Worm (Caenorhabditis elegans) whole organism, midembryonic: ENCODE data around the gene ZC477.2.

Experiments
- T22C8.4 ChIP-seq: fragments of 200-800 bp; sonication (Bioruptor generic); IDR thresholded peaks from 2 replicates; pipeline ENCODE4 v1.3.6; 2022; ENCODE audit warnings: missing genetic modification characterization, missing compliant biosample characterization
- cog-1 ChIP-seq: sonication (generic microtip); optimal IDR thresholded peaks from 2 replicates; lab custom pipeline; 2016; ENCODE audit warnings: missing genetic modification characterization, missing compliant biosample characterization
- flt-1 ChIP-seq: fragments of 200-800 bp; sonication (Bioruptor generic); IDR thresholded peaks from 2 replicates; pipeline ENCODE4 v1.3.6; 2022; ENCODE audit warnings: missing genetic modification characterization, missing compliant biosample characterization
- klf-2 ChIP-seq: fragments of 200-800 bp; sonication (Bioruptor generic); conservative IDR thresholded peaks from 2 replicates; pipeline ENCODE4 v1.3.6; 2022; ENCODE audit warnings: missing genetic modification reagents, missing genetic modification characterization, missing compliant biosample characterization
- med-1 ChIP-seq: sonication (generic microtip); optimal IDR thresholded peaks from 2 replicates; lab custom pipeline; 2017; ENCODE audit warnings: missing genetic modification characterization, mild to moderate bottlenecking, missing compliant biosample characterization, antibody characterized with exemption, missing genetic modification reagents; ENCODE audit not compliant: insufficient read depth
- ref-1 ChIP-seq: fragments of 200-800 bp; sonication (Bioruptor generic); conservative IDR thresholded peaks from 2 replicates; pipeline ENCODE4 v1.3.6; 2022; ENCODE audit warnings: missing genetic modification reagents, missing genetic modification characterization, missing compliant biosample characterization
- tab-1 ChIP-seq: fragments of 200-800 bp; sonication (Bioruptor generic); IDR thresholded peaks from 2 replicates; pipeline ENCODE4 v1.3.6; 2022; ENCODE audit warnings: missing genetic modification characterization, missing compliant biosample characterization
- ztf-23 ChIP-seq: fragments of 200-800 bp; sonication (Bioruptor generic); IDR thresholded peaks from 2 replicates; pipeline ENCODE4 v1.3.6; 2022; ENCODE audit warnings: missing genetic modification reagents, missing genetic modification characterization, missing compliant biosample characterization
- ztf-29 ChIP-seq: fragments of 200-800 bp; sonication (Bioruptor generic); IDR thresholded peaks from 2 replicates; pipeline ENCODE4 v1.3.6; 2022; ENCODE audit warnings: missing genetic modification reagents, missing genetic modification characterization, missing compliant biosample characterization

The ZC477.2 gene

ce11 chrIV:7153362-7153761, 45.4 kb downstream of the ZC477.2 start, which contains the start of gene C34D4.3:
Gene C34D4.3, plus strand, starts transcription at chrIV:7153662.
- TF ChIP-seq ref-1 (GFP tag; lab: Robert Waterston, UW) (no peak), T22C8.4 (no peak), klf-2 (GFP tag; lab: Robert Waterston, UW) (no peak), med-1 (GFP tag; lab: Kevin White, UChicago) (no peak), ztf-23 (no peak), tab-1 (no peak), ztf-29 (no peak), flt-1 (GFP tag; lab: Robert Waterston, UW) (no peak), cog-1 (tag; lab: Kevin White, UChicago) (no peak)

- no peak for TF ChIP-seq flt-1 (GFP tag; lab: Robert Waterston, UW)
- TF ChIP-seq klf-2 (GFP tag; lab: Robert Waterston, UW): no peak
- TF ChIP-seq med-1 (GFP tag; lab: Kevin White, UChicago): no peak
- TF ChIP-seq T22C8.4: no peak
- no peak for TF ChIP-seq tab-1
- no peak for TF ChIP-seq cog-1 (tag; lab: Kevin White, UChicago)
- no peak for TF ChIP-seq ref-1 (GFP tag; lab: Robert Waterston, UW)
- no peak for TF ChIP-seq ztf-23
Measured at ce11 chrIV:7154356-7154755, 46.4 kb downstream of the ZC477.2 start, which contains the start of gene C34D4.2. Gene C34D4.2, plus strand, starts transcription at chrIV:7154656.

ce11 chrIV:7156356-7156755, 48.4 kb downstream of the ZC477.2 start, which contains the start of gene maph-9:
Gene maph-9, plus strand, starts transcription at chrIV:7156628.
- TF ChIP-seq klf-2 (GFP tag; lab: Robert Waterston, UW) (no peak), ztf-23 (no peak)

DNA sequence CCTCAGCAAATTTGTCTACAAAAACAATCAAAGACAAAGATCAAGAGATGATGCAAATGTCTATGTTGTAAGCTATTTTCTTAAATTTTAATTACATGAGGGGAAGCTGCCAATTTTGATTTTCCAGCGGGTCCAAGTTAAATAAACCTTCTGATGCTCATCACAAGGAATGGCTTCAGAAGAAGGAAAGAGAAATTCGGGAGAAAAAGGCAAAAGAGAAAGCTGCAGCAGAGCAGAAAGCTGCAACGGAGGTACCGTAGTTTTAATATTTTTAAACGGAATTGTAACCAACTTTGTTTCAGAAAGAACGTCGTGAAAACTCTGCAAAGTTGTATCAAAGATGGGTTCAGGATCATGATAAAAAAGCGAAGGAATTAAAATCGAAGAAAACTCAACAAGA, 50.2 kb downstream of the ZC477.2 start:
- no peak for TF ChIP-seq klf-2 (GFP tag; lab: Robert Waterston, UW)
- no peak for TF ChIP-seq T22C8.4
- TF ChIP-seq cog-1 (tag; lab: Kevin White, UChicago): no peak
- no peak for TF ChIP-seq ztf-23
- no peak for TF ChIP-seq med-1 (GFP tag; lab: Kevin White, UChicago)
- no peak for TF ChIP-seq ref-1 (GFP tag; lab: Robert Waterston, UW)
- TF ChIP-seq ztf-29: no peak
- TF ChIP-seq flt-1 (GFP tag; lab: Robert Waterston, UW): no peak
- no peak for TF ChIP-seq tab-1
